Worm (Caenorhabditis elegans) whole organism, late embryonic: Measurements from ENCODE around the gene ced-5.

Source experiments
- C38D4.7 ChIP-seq: fragments of 200-800 bp; sonication (Bioruptor generic); optimal IDR thresholded peaks from 2 replicates; lab custom pipeline; 2018; ENCODE audit warnings: mild to moderate bottlenecking, missing genetic modification characterization, moderate library complexity, missing compliant biosample characterization
- K02D7.2 ChIP-seq: sonication (generic microtip); optimal IDR thresholded peaks from 2 replicates; lab custom pipeline; 2017; ENCODE audit warnings: mild to moderate bottlenecking, missing genetic modification characterization, missing compliant biosample characterization
- K09A11.1 ChIP-seq: sonication (generic microtip); optimal IDR thresholded peaks from 2 replicates; lab custom pipeline; 2017; ENCODE audit warnings: antibody characterized with exemption, mild to moderate bottlenecking, missing genetic modification characterization, missing compliant biosample characterization; ENCODE audit not compliant: insufficient read depth
- T23F11.4 ChIP-seq: fragments of 200-800 bp; sonication (Bioruptor generic); optimal IDR thresholded peaks from 2 replicates; lab custom pipeline; 2018; ENCODE audit warnings: mild to moderate bottlenecking, missing genetic modification characterization, missing compliant biosample characterization
- Y22D7AL.16 ChIP-seq: sonication (generic microtip); optimal IDR thresholded peaks from 2 replicates; lab custom pipeline; 2016; ENCODE audit warnings: missing genetic modification characterization, missing compliant biosample characterization
- ama-1 ChIP-seq: fragments of 150-350 bp; optimal IDR thresholded peaks from 2 replicates; lab custom pipeline; 2014
- ceh-14 ChIP-seq: sonication (generic microtip); optimal IDR thresholded peaks from 2 replicates; lab custom pipeline; 2016; ENCODE audit warnings: missing genotype, missing genetic modification characterization, missing compliant biosample characterization
- ceh-18 ChIP-seq: sonication (generic microtip); optimal IDR thresholded peaks from 2 replicates; lab custom pipeline; 2016; ENCODE audit warnings: missing genetic modification characterization, missing compliant biosample characterization
- ceh-2 ChIP-seq: sonication (generic microtip); optimal IDR thresholded peaks from 2 replicates; lab custom pipeline; 2016; ENCODE audit warnings: missing genotype, missing genetic modification characterization, missing compliant biosample characterization
- ceh-22 ChIP-seq: sonication (generic microtip); optimal IDR thresholded peaks from 2 replicates; lab custom pipeline; 2017; ENCODE audit warnings: missing biosample characterization, missing genetic modification characterization
- ceh-30 ChIP-seq: fragments of 150-350 bp; optimal IDR thresholded peaks from 2 replicates; lab custom pipeline; 2014; ENCODE audit warnings: missing biosample characterization, missing genetic modification characterization
- ceh-31 ChIP-seq: sonication (generic microtip); optimal IDR thresholded peaks from 2 replicates; lab custom pipeline; 2016; ENCODE audit warnings: missing genetic modification characterization, missing compliant biosample characterization
- ceh-48 ChIP-seq: sonication (generic microtip); optimal IDR thresholded peaks from 2 replicates; lab custom pipeline; 2016; ENCODE audit warnings: missing genetic modification characterization, inconsistent platforms, missing compliant biosample characterization
- ceh-9 ChIP-seq: sonication (generic microtip); optimal IDR thresholded peaks from 2 replicates; lab custom pipeline; 2016; ENCODE audit warnings: mild to moderate bottlenecking, missing genetic modification characterization, inconsistent platforms, missing compliant biosample characterization
- che-1 ChIP-seq: sonication (generic microtip); optimal IDR thresholded peaks from 2 replicates; lab custom pipeline; 2016; ENCODE audit warnings: mild to moderate bottlenecking, missing genetic modification characterization, missing compliant biosample characterization
- elt-2 ChIP-seq: sonication (generic microtip); optimal IDR thresholded peaks from 2 replicates; lab custom pipeline; 2016; ENCODE audit warnings: missing genetic modification reagents, missing genetic modification characterization, missing compliant biosample characterization
- ets-4 ChIP-seq: sonication (generic microtip); optimal IDR thresholded peaks from 2 replicates; lab custom pipeline; 2016; ENCODE audit warnings: missing genetic modification characterization, missing compliant biosample characterization
- fax-1 ChIP-seq: sonication (generic microtip); optimal IDR thresholded peaks from 2 replicates; lab custom pipeline; 2016; ENCODE audit warnings: missing genotype, missing genetic modification characterization, missing compliant biosample characterization
- fkh-6 ChIP-seq: sonication (generic microtip); optimal IDR thresholded peaks from 2 replicates; lab custom pipeline; 2016; ENCODE audit warnings: missing genetic modification characterization, missing compliant biosample characterization
- gmeb-2 ChIP-seq: sonication (generic microtip); optimal IDR thresholded peaks from 2 replicates; lab custom pipeline; 2016; ENCODE audit warnings: missing genetic modification characterization, inconsistent platforms, missing compliant biosample characterization
- hlh-13 ChIP-seq: fragments of 200-800 bp; sonication (Bioruptor generic); optimal IDR thresholded peaks from 2 replicates; lab custom pipeline; 2018; ENCODE audit warnings: mild to moderate bottlenecking, missing genetic modification characterization, missing compliant biosample characterization
- hlh-15 ChIP-seq: sonication (generic microtip); optimal IDR thresholded peaks from 2 replicates; lab custom pipeline; 2016; ENCODE audit warnings: missing genetic modification characterization, missing compliant biosample characterization
- hlh-30 ChIP-seq: sonication (generic microtip); optimal IDR thresholded peaks from 2 replicates; lab custom pipeline; 2017; ENCODE audit warnings: antibody characterized with exemption, missing genetic modification characterization, missing compliant biosample characterization; ENCODE audit not compliant: insufficient read depth
- hlh-6 ChIP-seq: sonication (generic microtip); optimal IDR thresholded peaks from 2 replicates; lab custom pipeline; 2016; ENCODE audit warnings: missing genotype, missing genetic modification characterization, missing compliant biosample characterization
- hlh-8 ChIP-seq: sonication (generic microtip); optimal IDR thresholded peaks from 2 replicates; lab custom pipeline; 2016; ENCODE audit warnings: missing genotype, missing genetic modification characterization, missing compliant biosample characterization
- lim-6 ChIP-seq: sonication (generic microtip); optimal IDR thresholded peaks from 2 replicates; lab custom pipeline; 2016; ENCODE audit warnings: missing genetic modification characterization, missing compliant biosample characterization
- lin-11 ChIP-seq: fragments of 200-800 bp; sonication (Bioruptor generic); optimal IDR thresholded peaks from 2 replicates; lab custom pipeline; 2018; ENCODE audit warnings: mild to moderate bottlenecking, missing genetic modification characterization, missing compliant biosample characterization
- nfya-1 ChIP-seq: sonication (generic microtip); optimal IDR thresholded peaks from 2 replicates; lab custom pipeline; 2017; ENCODE audit warnings: missing genetic modification characterization, mild to moderate bottlenecking, missing compliant biosample characterization, antibody characterized with exemption, moderate library complexity
- nhr-11 ChIP-seq: fragments of 150-350 bp; optimal IDR thresholded peaks from 2 replicates; lab custom pipeline; 2014; ENCODE audit warnings: missing biosample characterization, missing genetic modification characterization
- nhr-232 ChIP-seq: sonication (generic microtip); optimal IDR thresholded peaks from 2 replicates; lab custom pipeline; 2016; ENCODE audit warnings: missing genetic modification characterization, missing compliant biosample characterization
- pat-9 ChIP-seq: fragments of 200-800 bp; sonication (Bioruptor generic); optimal IDR thresholded peaks from 2 replicates; lab custom pipeline; 2018; ENCODE audit warnings: mild to moderate bottlenecking, missing genetic modification characterization, moderate library complexity, missing compliant biosample characterization
- pqm-1 ChIP-seq: sonication (generic microtip); optimal IDR thresholded peaks from 2 replicates; lab custom pipeline; 2016; ENCODE audit warnings: missing genetic modification characterization, missing compliant biosample characterization
- pros-1 ChIP-seq: fragments of 150-350 bp; optimal IDR thresholded peaks from 2 replicates; lab custom pipeline; 2014; ENCODE audit warnings: missing biosample characterization, missing genetic modification reagents, missing genetic modification characterization
- rnt-1 ChIP-seq: sonication (generic microtip); optimal IDR thresholded peaks from 2 replicates; lab custom pipeline; 2016; ENCODE audit warnings: missing genetic modification characterization, missing compliant biosample characterization
- sdc-2 ChIP-seq: sonication (generic microtip); optimal IDR thresholded peaks from 2 replicates; lab custom pipeline; 2016; ENCODE audit warnings: missing genotype, missing genetic modification characterization, missing compliant biosample characterization
- sox-4 ChIP-seq: sonication (generic microtip); optimal IDR thresholded peaks from 2 replicates; lab custom pipeline; 2017; ENCODE audit warnings: mild to moderate bottlenecking, missing genetic modification characterization, inconsistent platforms, missing compliant biosample characterization
- tbx-2 ChIP-seq: sonication (generic microtip); optimal IDR thresholded peaks from 2 replicates; lab custom pipeline; 2016; ENCODE audit warnings: missing genetic modification characterization, missing compliant biosample characterization
- tbx-7 ChIP-seq: sonication (generic microtip); optimal IDR thresholded peaks from 2 replicates; lab custom pipeline; 2016; ENCODE audit warnings: missing genotype, missing genetic modification characterization, missing compliant biosample characterization
- ttx-3 ChIP-seq: sonication (generic microtip); optimal IDR thresholded peaks from 2 replicates; lab custom pipeline; 2016; ENCODE audit warnings: missing genetic modification reagents, missing genetic modification characterization, missing compliant biosample characterization
- unc-3 ChIP-seq, 2 experiments: fragments of 200-800 bp in 1 of 2; sonication (Bioruptor generic) in 1 of 2; sonication (generic microtip) in 1 of 2; conservative IDR thresholded peaks in 1 of 2; optimal IDR thresholded peaks in 1 of 2; 2 replicates each; pipeline versions ENCODE4 v1.3.6 to Lab custom; 2016 to 2022; ENCODE audit warnings: missing compliant biosample characterization in 2 of 2, missing genetic modification characterization in 2 of 2, missing genetic modification reagents in 1 of 2
- unc-42 ChIP-seq: sonication (generic microtip); optimal IDR thresholded peaks from 2 replicates; lab custom pipeline; 2016; ENCODE audit warnings: missing genotype, missing genetic modification characterization, missing compliant biosample characterization
- unc-55 ChIP-seq: sonication (generic microtip); optimal IDR thresholded peaks from 2 replicates; lab custom pipeline; 2017; ENCODE audit warnings: missing biosample characterization, missing genetic modification reagents, missing genetic modification characterization
- unc-86 ChIP-seq: sonication (generic microtip); optimal IDR thresholded peaks from 2 replicates; lab custom pipeline; 2016; ENCODE audit warnings: missing genetic modification characterization, missing compliant biosample characterization
- zip-5 ChIP-seq: sonication (generic microtip); optimal IDR thresholded peaks from 2 replicates; lab custom pipeline; 2016; ENCODE audit warnings: missing genetic modification characterization, missing compliant biosample characterization

The ced-5 gene

DNA sequence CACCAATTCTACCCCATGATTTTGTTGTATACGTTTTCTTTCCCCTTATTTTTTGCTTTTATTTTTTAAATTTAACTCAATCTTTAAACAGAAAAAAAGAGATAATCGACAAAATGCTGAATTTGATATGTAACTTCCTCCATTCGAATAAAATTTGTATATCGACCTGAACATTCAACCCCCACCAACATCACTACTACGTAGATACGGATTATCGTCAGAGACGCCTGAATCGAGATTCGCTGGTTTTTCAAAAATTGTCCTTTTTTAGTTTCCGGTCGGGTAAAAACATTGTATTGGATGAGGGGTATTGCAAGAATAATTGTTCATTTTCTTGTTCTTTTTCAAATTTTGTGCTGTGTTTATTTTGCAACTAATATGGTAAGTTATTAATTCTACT, 11.4 kb upstream of the ced-5 start, which contains the start of gene bgnt-1.1:
Gene bgnt-1.1, plus strand, starts transcription at position 301 of the 400 bp plus-strand sequence.
- no peak for TF ChIP-seq elt-2 (tag; lab: Kevin White, UChicago)
- no peak for TF ChIP-seq T23F11.4 (GFP tag; lab: Kevin White, UChicago)
- TF ChIP-seq nhr-11 (tag; lab: Kevin White, UChicago), result no peak
- TF ChIP-seq tbx-7 (tag; lab: Kevin White, UChicago), result no peak
- no peak for TF ChIP-seq ets-4 (tag; lab: Kevin White, UChicago)
- no peak for TF ChIP-seq che-1 (tag; lab: Kevin White, UChicago)
- no peak for TF ChIP-seq ceh-14 (tag; lab: Kevin White, UChicago)
- no peak for TF ChIP-seq ttx-3 (tag; lab: Kevin White, UChicago)
- TF ChIP-seq ceh-2 (tag; lab: Kevin White, UChicago), result no peak
- TF ChIP-seq ceh-31 (tag; lab: Kevin White, UChicago), result no peak
- no peak for TF ChIP-seq pat-9
- TF ChIP-seq nhr-232 (tag; lab: Kevin White, UChicago), result no peak
- TF ChIP-seq sdc-2, result no peak
- no peak for TF ChIP-seq hlh-6 (tag; lab: Kevin White, UChicago)
- TF ChIP-seq, all 69 proteins: peak for 0

DNA sequence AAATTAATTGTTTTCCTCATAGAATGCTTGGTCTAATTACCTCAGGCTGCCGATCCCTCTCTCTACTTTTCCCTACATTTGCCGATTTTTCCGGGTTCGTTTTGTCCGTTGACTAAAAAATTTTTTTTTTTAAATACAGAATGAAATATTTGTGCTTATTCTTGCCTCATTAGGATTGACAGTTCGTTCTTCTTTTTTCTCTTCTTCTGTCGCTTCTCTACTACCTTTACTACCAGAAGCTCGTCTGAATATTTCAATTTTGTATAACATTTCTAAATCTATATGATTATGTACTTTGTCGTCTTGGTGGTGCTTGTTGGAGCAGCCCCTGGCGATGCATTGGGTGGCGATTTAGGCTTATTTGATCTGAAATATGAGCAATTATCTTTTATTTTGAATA, 8.7 kb upstream of the ced-5 start:
- TF ChIP-seq tbx-2 (tag; lab: Kevin White, UChicago) (no peak), unc-86 (tag; lab: Kevin White, UChicago) (no peak)

ce11 chrIV:10481695-10482094, 2.2 kb upstream of the ced-5 start, which contains the start of gene egl-21:
TSS of gene egl-21 (minus strand) at chrIV:10481844.
- TF ChIP-seq pat-9, result no peak
- TF ChIP-seq unc-3 (GFP tag; conservative IDR thresholded peaks at IDR 0.05; lab: Robert Waterston, UW), result no peak
- no peak for TF ChIP-seq unc-3 (tag; optimal IDR thresholded peaks at IDR 0.05; lab: Kevin White, UChicago)
- no peak for TF ChIP-seq ama-1
- no peak for TF ChIP-seq fkh-6 (tag; lab: Kevin White, UChicago)
- peak; percentile 1 for TF ChIP-seq lim-6 (tag; lab: Kevin White, UChicago)
- TF ChIP-seq unc-86 (tag; lab: Kevin White, UChicago), result peak; percentile 2
- TF ChIP-seq pqm-1 (tag; lab: Kevin White, UChicago), result no peak
- peak; percentile 81 for TF ChIP-seq unc-42 (tag; lab: Kevin White, UChicago)
- TF ChIP-seq unc-55 (GFP tag; lab: Kevin White, UChicago), result peak; percentile 13
- TF ChIP-seq ceh-30 (tag; lab: Kevin White, UChicago), result no peak
- no peak for TF ChIP-seq hlh-13 (GFP tag; lab: Kevin White, UChicago)
- TF ChIP-seq sox-4 (tag; lab: Kevin White, UChicago), result no peak
- TF ChIP-seq ceh-18 (tag; lab: Kevin White, UChicago), result peak; percentile 17
- no peak for TF ChIP-seq K02D7.2 (tag; lab: Kevin White, UChicago)
- no peak for TF ChIP-seq hlh-15 (tag; lab: Kevin White, UChicago)
- TF ChIP-seq ceh-14 (tag; lab: Kevin White, UChicago), result peak; percentile 67
- TF ChIP-seq rnt-1, result no peak
- TF ChIP-seq zip-5 (tag; lab: Kevin White, UChicago), result no peak
- TF ChIP-seq che-1 (tag; lab: Kevin White, UChicago), result no peak
- no peak for TF ChIP-seq gmeb-2 (tag; lab: Kevin White, UChicago)
- no peak for TF ChIP-seq C38D4.7 (GFP tag; lab: Kevin White, UChicago)
- no peak for TF ChIP-seq hlh-8 (tag; lab: Kevin White, UChicago)
- TF ChIP-seq fax-1, result no peak
- no peak for TF ChIP-seq ceh-22
- peak; percentile 6 for TF ChIP-seq tbx-2 (tag; lab: Kevin White, UChicago)
- TF ChIP-seq Y22D7AL.16 (tag; lab: Kevin White, UChicago), result no peak
- peak; percentile 25 for TF ChIP-seq nfya-1 (tag; lab: Kevin White, UChicago)
- TF ChIP-seq elt-2 (tag; lab: Kevin White, UChicago), result no peak
- TF ChIP-seq lin-11 (tag; lab: Kevin White, UChicago), result no peak
- no peak for TF ChIP-seq pros-1 (tag; lab: Kevin White, UChicago)
- TF ChIP-seq K09A11.1 (tag; lab: Kevin White, UChicago), result no peak
- no peak for TF ChIP-seq hlh-30 (tag; lab: Kevin White, UChicago)
- no peak for TF ChIP-seq tbx-7 (tag; lab: Kevin White, UChicago)
- peak; percentile 66 for TF ChIP-seq ceh-48 (tag; lab: Kevin White, UChicago)
- no peak for TF ChIP-seq ceh-9 (tag; lab: Kevin White, UChicago)
- TF ChIP-seq ceh-31 (tag; lab: Kevin White, UChicago), result peak; percentile 43
